Worm (Caenorhabditis elegans) whole organism, midembryonic: ENCODE measurements around the gene B0457.6.
A peak's percentile ranks its signal among the peaks of the same experiment; 100 is the strongest.

Experiments
- T22C8.4 ChIP-seq: fragments of 200-800 bp; sonication (Bioruptor generic); IDR thresholded peaks from 2 replicates; pipeline ENCODE4 v1.3.6; 2022; ENCODE audit warnings: missing genetic modification characterization, missing compliant biosample characterization
- cog-1 ChIP-seq: sonication (generic microtip); optimal IDR thresholded peaks from 2 replicates; lab custom pipeline; 2016; ENCODE audit warnings: missing genetic modification characterization, missing compliant biosample characterization
- flt-1 ChIP-seq: fragments of 200-800 bp; sonication (Bioruptor generic); IDR thresholded peaks from 2 replicates; pipeline ENCODE4 v1.3.6; 2022; ENCODE audit warnings: missing genetic modification characterization, missing compliant biosample characterization
- klf-2 ChIP-seq: fragments of 200-800 bp; sonication (Bioruptor generic); conservative IDR thresholded peaks from 2 replicates; pipeline ENCODE4 v1.3.6; 2022; ENCODE audit warnings: missing genetic modification reagents, missing genetic modification characterization, missing compliant biosample characterization
- med-1 ChIP-seq: sonication (generic microtip); optimal IDR thresholded peaks from 2 replicates; lab custom pipeline; 2017; ENCODE audit warnings: missing genetic modification characterization, mild to moderate bottlenecking, missing compliant biosample characterization, antibody characterized with exemption, missing genetic modification reagents; ENCODE audit not compliant: insufficient read depth
- ref-1 ChIP-seq: fragments of 200-800 bp; sonication (Bioruptor generic); conservative IDR thresholded peaks from 2 replicates; pipeline ENCODE4 v1.3.6; 2022; ENCODE audit warnings: missing genetic modification reagents, missing genetic modification characterization, missing compliant biosample characterization
- tab-1 ChIP-seq: fragments of 200-800 bp; sonication (Bioruptor generic); IDR thresholded peaks from 2 replicates; pipeline ENCODE4 v1.3.6; 2022; ENCODE audit warnings: missing genetic modification characterization, missing compliant biosample characterization
- ztf-23 ChIP-seq: fragments of 200-800 bp; sonication (Bioruptor generic); IDR thresholded peaks from 2 replicates; pipeline ENCODE4 v1.3.6; 2022; ENCODE audit warnings: missing genetic modification reagents, missing genetic modification characterization, missing compliant biosample characterization
- ztf-29 ChIP-seq: fragments of 200-800 bp; sonication (Bioruptor generic); IDR thresholded peaks from 2 replicates; pipeline ENCODE4 v1.3.6; 2022; ENCODE audit warnings: missing genetic modification reagents, missing genetic modification characterization, missing compliant biosample characterization

B0457.6 gene

ce11 chrII:8891042-8891441 lies 31.2 kb upstream of the B0457.6 start:
- no peak for TF ChIP-seq ztf-23 (GFP tag; lab: Robert Waterston, UW)
- TF ChIP-seq tab-1 = no peak
- no peak for TF ChIP-seq klf-2
- TF ChIP-seq ztf-29 = no peak
- TF ChIP-seq flt-1 = no peak
- TF ChIP-seq cog-1 (tag; lab: Kevin White, UChicago) = no peak
- no peak for TF ChIP-seq med-1 (GFP tag; lab: Kevin White, UChicago)
- TF ChIP-seq ref-1 (GFP tag; lab: Robert Waterston, UW) = no peak
- TF ChIP-seq T22C8.4 (GFP tag; lab: Robert Waterston, UW) = no peak

DNA sequence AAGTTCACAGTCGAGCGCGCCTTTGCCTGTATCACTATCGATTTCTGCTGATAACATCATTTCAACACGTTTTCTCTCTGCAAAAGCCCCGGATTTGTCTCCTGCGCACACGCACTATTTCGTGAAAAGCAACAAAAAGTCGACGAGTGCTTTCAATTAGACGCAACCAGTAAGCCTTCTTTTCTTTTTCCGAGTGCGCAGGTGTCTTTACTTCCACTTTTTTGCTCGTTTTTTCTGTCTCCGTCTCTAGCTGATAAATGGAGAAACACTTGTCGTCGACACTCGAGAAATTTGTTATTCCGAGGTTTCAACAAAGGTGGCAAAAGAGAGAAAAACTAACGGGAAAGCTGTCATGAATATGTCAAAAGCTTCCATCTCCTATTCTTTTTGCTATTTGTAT lies 30.6 kb upstream of the B0457.6 start:
- no peak for TF ChIP-seq ztf-23 (GFP tag; lab: Robert Waterston, UW)
- no peak for TF ChIP-seq ztf-29
- no peak for TF ChIP-seq flt-1
- no peak for TF ChIP-seq klf-2
- TF ChIP-seq cog-1 (tag; lab: Kevin White, UChicago) = no peak
- no peak for TF ChIP-seq med-1 (GFP tag; lab: Kevin White, UChicago)
- no peak for TF ChIP-seq T22C8.4 (GFP tag; lab: Robert Waterston, UW)
- TF ChIP-seq tab-1 = no peak

DNA sequence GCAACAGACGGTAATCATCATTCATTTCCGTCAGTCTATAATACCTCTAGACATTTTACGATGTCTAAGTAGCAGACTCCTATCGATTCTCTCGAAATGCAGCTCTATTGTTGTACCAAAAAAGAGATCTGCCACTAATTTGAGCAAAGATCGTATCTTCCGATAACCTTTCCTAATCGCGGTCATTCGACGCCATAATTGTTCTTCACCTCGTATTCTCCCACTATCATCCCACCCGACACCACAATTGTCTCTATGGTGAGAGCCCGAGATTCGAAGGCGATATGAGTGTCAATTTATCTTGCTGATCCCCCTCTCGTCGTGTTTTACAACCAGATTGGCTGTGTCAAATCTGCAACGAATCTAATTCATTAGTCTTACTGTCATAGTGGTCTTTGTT lies 26.8 kb upstream of the B0457.6 start:
- TF ChIP-seq T22C8.4 (GFP tag; lab: Robert Waterston, UW) (no peak), ref-1 (GFP tag; lab: Robert Waterston, UW) (no peak), ztf-29 (no peak), med-1 (GFP tag; lab: Kevin White, UChicago) (no peak), flt-1 (no peak), tab-1 (no peak), ztf-23 (GFP tag; lab: Robert Waterston, UW) (no peak), klf-2 (no peak), cog-1 (tag; lab: Kevin White, UChicago) (no peak)

ce11 chrII:8895895-8896294 lies 26.3 kb upstream of the B0457.6 start:
- TF ChIP-seq ref-1 (GFP tag; lab: Robert Waterston, UW) (no peak), flt-1 (no peak), med-1 (GFP tag; lab: Kevin White, UChicago) (no peak), ztf-29 (no peak), tab-1 (no peak), klf-2 (no peak), cog-1 (tag; lab: Kevin White, UChicago) (no peak), ztf-23 (GFP tag; lab: Robert Waterston, UW) (no peak), T22C8.4 (GFP tag; lab: Robert Waterston, UW) (no peak)

DNA sequence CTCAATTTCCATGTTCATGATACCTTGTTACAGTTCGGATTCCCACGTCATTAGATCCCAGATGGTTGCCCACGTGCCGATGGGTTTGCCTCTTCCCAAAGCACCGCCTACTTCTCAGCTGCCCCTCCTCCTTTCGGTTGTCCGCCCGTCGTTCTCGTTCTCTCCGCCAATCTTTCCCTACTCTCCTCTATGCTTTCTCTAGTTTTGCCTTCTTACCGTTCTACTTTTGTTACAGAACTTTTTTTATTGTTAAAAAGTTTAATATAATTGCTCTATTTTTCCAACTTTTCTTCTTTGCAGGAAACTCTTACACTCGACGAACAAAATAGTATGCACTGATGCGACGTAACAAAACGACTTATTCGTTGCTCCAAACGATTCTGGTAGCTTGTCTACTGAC lies 25.7 kb upstream of the B0457.6 start, which contains the start of gene lat-1:
Gene lat-1 (plus strand): TSS at position 301 of the 400 bp plus-strand sequence.
- TF ChIP-seq tab-1 (no peak), cog-1 (tag; lab: Kevin White, UChicago) (no peak), klf-2 (no peak), T22C8.4 (GFP tag; lab: Robert Waterston, UW) (no peak), flt-1 (no peak), ztf-23 (GFP tag; lab: Robert Waterston, UW) (no peak)

DNA sequence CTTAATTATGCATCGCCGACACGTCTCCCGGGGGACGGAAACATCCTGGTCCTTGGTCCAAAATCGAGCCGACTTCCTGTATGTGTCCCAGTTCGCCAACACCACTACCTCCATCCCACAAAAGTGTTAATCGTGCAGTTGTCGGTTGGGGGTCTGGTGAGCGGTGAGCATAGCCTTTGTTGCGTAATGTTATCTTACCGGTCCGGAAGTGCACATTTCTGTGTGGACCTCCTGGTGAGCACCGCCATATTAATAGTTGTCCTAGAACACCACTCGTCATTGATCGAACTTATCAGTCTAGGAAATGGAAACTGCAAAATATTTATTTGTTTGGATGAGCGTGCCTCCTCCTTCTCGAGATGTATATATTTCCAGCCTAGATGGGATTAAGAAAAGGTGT lies 25.0 kb upstream of the B0457.6 start:
- TF ChIP-seq ref-1 (GFP tag; lab: Robert Waterston, UW) (no peak), flt-1 (no peak), T22C8.4 (GFP tag; lab: Robert Waterston, UW) (no peak)

- TF ChIP-seq ref-1 (GFP tag; lab: Robert Waterston, UW) (0 out of 2 replicates have a peak, but pooled peaks have one; percentile 31), klf-2 (no peak)
These were observed 23.5 kb upstream of the B0457.6 start for ce11 chrII:8898582-8899356.

- TF ChIP-seq klf-2 (no peak), ref-1 (GFP tag; lab: Robert Waterston, UW) (no peak), tab-1 (no peak)
These were observed 22.9 kb upstream of the B0457.6 start for ce11 chrII:8899357-8899748.

ce11 chrII:8903871-8904270 lies 18.4 kb upstream of the B0457.6 start:
- no peak for TF ChIP-seq ztf-23 (GFP tag; lab: Robert Waterston, UW)
- no peak for TF ChIP-seq klf-2
- TF ChIP-seq flt-1 = no peak
- TF ChIP-seq tab-1 = no peak
- no peak for TF ChIP-seq ztf-29
- TF ChIP-seq cog-1 (tag; lab: Kevin White, UChicago) = no peak
- no peak for TF ChIP-seq ref-1 (GFP tag; lab: Robert Waterston, UW)
- TF ChIP-seq med-1 (GFP tag; lab: Kevin White, UChicago) = no peak
- no peak for TF ChIP-seq T22C8.4 (GFP tag; lab: Robert Waterston, UW)

DNA sequence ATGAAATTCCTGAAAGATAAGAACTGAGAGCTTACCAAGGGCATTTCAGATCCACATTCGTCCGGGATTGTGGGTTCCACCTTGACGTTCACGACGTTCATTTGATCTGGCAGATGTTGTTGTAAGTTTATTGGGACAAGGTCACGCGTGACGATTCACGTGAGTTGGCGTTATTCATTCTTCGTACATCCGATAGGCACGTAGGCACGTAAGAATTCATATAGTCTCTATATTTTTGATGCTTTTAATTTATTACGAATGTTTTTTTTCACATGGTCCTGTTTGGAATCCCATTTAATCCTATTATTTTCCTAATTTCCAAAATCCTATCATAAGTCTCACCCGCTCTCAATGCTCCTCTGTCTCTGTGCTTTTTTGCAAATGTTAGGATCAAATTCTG lies 10.3 kb upstream of the B0457.6 start, which contains the start of gene B0457.4:
Gene B0457.4 (minus strand): TSS at position 101 of the 400 bp plus-strand sequence.
- TF ChIP-seq ztf-29 (no peak), med-1 (GFP tag; lab: Kevin White, UChicago) (no peak), klf-2 (no peak), tab-1 (no peak), flt-1 (no peak), ref-1 (GFP tag; lab: Robert Waterston, UW) (no peak)

- TF ChIP-seq tab-1 (no peak), cog-1 (tag; lab: Kevin White, UChicago) (no peak), T22C8.4 (GFP tag; lab: Robert Waterston, UW) (no peak), flt-1 (no peak), ref-1 (GFP tag; lab: Robert Waterston, UW) (no peak), ztf-23 (GFP tag; lab: Robert Waterston, UW) (no peak), klf-2 (no peak), ztf-29 (no peak)
These were observed 9.7 kb upstream of the B0457.6 start for ce11 chrII:8912523-8913017.
